Fruit fly (Drosophila melanogaster) whole organism, adult: Measurements from ENCODE around the gene UK114.

Experiments
- CG11617 ChIP-seq: fragments of 200-800 bp; sonication (Bioruptor generic); optimal IDR thresholded peaks from 2 replicates; lab custom pipeline; 2017; ENCODE audit warnings: mild to moderate bottlenecking, missing biosample characterization, missing genetic modification reagents, missing genetic modification characterization
- CG12768 ChIP-seq: fragments of 200-800 bp; sonication (Bioruptor generic); optimal IDR thresholded peaks from 2 replicates; lab custom pipeline; 2017; ENCODE audit warnings: missing biosample characterization, missing genetic modification characterization, mild to moderate bottlenecking, moderate library complexity, missing genetic modification reagents
- CG14711 ChIP-seq: fragments of 200-800 bp; sonication (Bioruptor generic); optimal IDR thresholded peaks from 2 replicates; lab custom pipeline; 2018; ENCODE audit warnings: missing biosample characterization, mild to moderate bottlenecking, missing genetic modification characterization, moderate library complexity
- CG1620 ChIP-seq: fragments of 200-800 bp; sonication (Bioruptor generic); optimal IDR thresholded peaks from 2 replicates; lab custom pipeline; 2016; ENCODE audit warnings: missing biosample characterization, missing genetic modification characterization
- CG33017 ChIP-seq: fragments of 200-800 bp; sonication (Bioruptor generic); optimal IDR thresholded peaks from 2 replicates; lab custom pipeline; 2018; ENCODE audit warnings: missing biosample characterization, mild to moderate bottlenecking, missing genetic modification characterization, moderate library complexity
- CG5204 ChIP-seq: fragments of 200-800 bp; sonication (Bioruptor generic); optimal IDR thresholded peaks from 2 replicates; lab custom pipeline; 2016; ENCODE audit warnings: missing biosample characterization, missing genetic modification characterization
- CG7045 ChIP-seq: fragments of 200-800 bp; sonication (Bioruptor generic); optimal IDR thresholded peaks from 2 replicates; lab custom pipeline; 2017; ENCODE audit warnings: missing biosample characterization, mild to moderate bottlenecking, missing genetic modification characterization
- CG7101 ChIP-seq: fragments of 200-800 bp; sonication (Bioruptor generic); optimal IDR thresholded peaks from 2 replicates; lab custom pipeline; 2018; ENCODE audit warnings: missing biosample characterization, mild to moderate bottlenecking, missing genetic modification characterization, moderate library complexity
- Clk ChIP-seq: fragments of 200-800 bp; sonication (Bioruptor generic); optimal IDR thresholded peaks from 2 replicates; lab custom pipeline; 2017; ENCODE audit warnings: missing biosample characterization, missing genetic modification characterization
- Crg-1 ChIP-seq: fragments of 200-800 bp; sonication (Bioruptor generic); optimal IDR thresholded peaks from 2 replicates; lab custom pipeline; 2016; ENCODE audit warnings: missing biosample characterization, missing genetic modification characterization
- Hr96 ChIP-seq: fragments of 200-800 bp; sonication (Bioruptor generic); optimal IDR thresholded peaks from 2 replicates; lab custom pipeline; 2016; ENCODE audit warnings: missing biosample characterization, missing genetic modification characterization
- Mnt ChIP-seq: fragments of 200-800 bp; sonication (Bioruptor generic); optimal IDR thresholded peaks from 2 replicates; lab custom pipeline; 2016; ENCODE audit warnings: missing biosample characterization, mild to moderate bottlenecking, missing genetic modification characterization
- bab1 ChIP-seq: fragments of 200-800 bp; sonication (Bioruptor generic); optimal IDR thresholded peaks from 3 replicates; lab custom pipeline; 2019; ENCODE audit warnings: missing biosample characterization, mild to moderate bottlenecking, missing genetic modification characterization, moderate library complexity
- cic ChIP-seq: fragments of 200-800 bp; sonication (Bioruptor generic); optimal IDR thresholded peaks from 2 replicates; lab custom pipeline; 2017; ENCODE audit warnings: missing biosample characterization, mild to moderate bottlenecking, missing genetic modification characterization, moderate library complexity
- cnc ChIP-seq, 2 experiments: fragments of >200 bp; optimal IDR thresholded peaks; 2 replicates each; lab custom pipeline; 2017
- kay ChIP-seq: fragments of 200-800 bp; sonication (Bioruptor generic); peaks from one replicate; lab custom pipeline; 2016; ENCODE audit warnings: missing biosample characterization, missing genetic modification characterization, borderline replicate concordance
- ovo ChIP-seq: fragments of 200-800 bp; sonication (Bioruptor generic); optimal IDR thresholded peaks from 2 replicates; lab custom pipeline; 2016; ENCODE audit warnings: missing biosample characterization, missing genetic modification characterization
- pad ChIP-seq: fragments of 200-800 bp; sonication (Bioruptor generic); optimal IDR thresholded peaks from 3 replicates; lab custom pipeline; 2017; ENCODE audit warnings: missing biosample characterization, missing genetic modification characterization, mild to moderate bottlenecking, moderate library complexity, missing genetic modification reagents
- tj ChIP-seq: fragments of 200-800 bp; sonication (Bioruptor generic); optimal IDR thresholded peaks from 3 replicates; lab custom pipeline; 2017; ENCODE audit warnings: missing biosample characterization, mild to moderate bottlenecking, missing genetic modification characterization, moderate library complexity
- toe ChIP-seq: fragments of 200-800 bp; sonication (Bioruptor generic); optimal IDR thresholded peaks from 2 replicates; lab custom pipeline; 2016; ENCODE audit warnings: missing biosample characterization, missing genetic modification characterization

The UK114 gene

dm6 chr2L:15274783-15275316 is at the start of gene UK114:
Gene UK114, minus strand, starts transcription at chr2L:15275091.
- TF ChIP-seq bab1 (GFP tag; lab: Kevin White, UChicago) = peak; percentile 61
- no peak for TF ChIP-seq CG7101 (tag; lab: Kevin White, UChicago)

DNA sequence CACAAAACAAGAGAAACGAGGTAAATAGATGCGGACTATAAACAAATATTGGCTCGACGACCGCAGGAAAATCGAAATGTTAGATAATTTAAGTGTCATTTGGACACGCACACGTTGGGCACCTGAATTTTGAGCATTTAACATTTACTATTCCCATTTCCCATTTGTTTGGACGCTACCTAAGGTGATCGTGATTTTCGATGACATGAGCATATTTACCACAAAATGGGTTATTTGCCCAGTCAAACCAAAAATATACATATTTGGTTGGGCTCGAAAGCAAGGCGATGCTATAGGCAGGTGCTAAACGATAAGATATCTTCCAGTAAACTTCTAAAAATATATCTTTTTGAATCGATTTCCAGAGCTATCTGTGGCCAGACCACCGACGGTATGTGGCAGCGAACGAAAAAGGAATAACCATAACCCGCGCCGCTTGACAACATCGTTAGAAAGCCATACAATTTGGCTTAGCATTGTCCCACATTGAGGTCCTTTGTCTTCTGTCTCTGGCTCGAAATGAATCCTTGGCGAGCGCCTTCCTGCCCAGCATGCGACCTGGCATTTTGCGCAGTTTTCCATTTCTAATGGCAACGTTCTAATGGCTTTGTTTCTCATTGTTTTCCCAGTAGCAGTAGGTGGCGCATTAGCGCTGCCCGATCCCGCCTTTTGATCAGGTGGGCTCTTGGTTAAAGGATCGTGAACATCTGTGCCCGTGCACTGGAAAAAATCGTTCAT is 49.4 kb upstream of the UK114 start:
- TF ChIP-seq CG5204 (GFP tag; lab: Kevin White, UChicago) (no peak), cic (GFP tag; lab: Kevin White, UChicago) (no peak), Hr96 (GFP tag; lab: Kevin White, UChicago) (no peak), CG12768 (GFP tag; lab: Kevin White, UChicago) (no peak), ovo (GFP tag; lab: Kevin White, UChicago) (no peak), CG14711 (tag; lab: Kevin White, UChicago) (no peak), Crg-1 (GFP tag; lab: Kevin White, UChicago) (no peak), CG11617 (GFP tag; lab: Kevin White, UChicago) (no peak), CG33017 (tag; lab: Kevin White, UChicago) (no peak), CG7101 (tag; lab: Kevin White, UChicago) (no peak), CG7045 (no peak), kay (GFP tag; lab: Kevin White, UChicago) (no peak), pad (GFP tag; lab: Kevin White, UChicago) (no peak), tj (GFP tag; lab: Kevin White, UChicago) (no peak), CG1620 (GFP tag; lab: Kevin White, UChicago) (no peak)

DNA sequence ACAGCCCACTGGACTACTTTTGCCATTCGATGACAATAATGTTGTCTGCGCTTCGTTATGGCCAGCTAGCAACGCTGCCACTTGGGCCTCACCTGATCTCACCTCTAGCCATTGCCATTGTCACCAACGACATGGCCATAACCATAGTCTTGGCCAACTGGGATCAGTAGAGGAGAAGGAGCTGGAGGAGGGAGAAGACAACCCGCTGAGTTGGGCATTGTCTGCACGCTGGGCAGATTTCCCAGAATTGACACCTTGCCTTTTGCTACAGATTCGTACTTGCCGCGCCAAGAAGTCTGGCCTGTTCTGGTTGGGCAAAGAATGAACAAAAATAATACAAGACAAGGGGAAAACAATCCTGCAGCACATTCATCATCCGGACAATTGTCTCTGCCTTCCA is 48.3 kb upstream of the UK114 start:
- TF ChIP-seq CG5204 (GFP tag; lab: Kevin White, UChicago) (no peak), Clk (GFP tag; lab: Kevin White, UChicago) (no peak), Crg-1 (GFP tag; lab: Kevin White, UChicago) (no peak), toe (GFP tag; lab: Kevin White, UChicago) (no peak), pad (GFP tag; lab: Kevin White, UChicago) (no peak), cic (GFP tag; lab: Kevin White, UChicago) (no peak), Hr96 (GFP tag; lab: Kevin White, UChicago) (no peak)

- TF ChIP-seq CG12768 (GFP tag; lab: Kevin White, UChicago) = no peak
- no peak for TF ChIP-seq CG7045
- no peak for TF ChIP-seq CG1620 (GFP tag; lab: Kevin White, UChicago)
- TF ChIP-seq pad (GFP tag; lab: Kevin White, UChicago) = no peak
- no peak for TF ChIP-seq bab1 (GFP tag; lab: Kevin White, UChicago)
- no peak for TF ChIP-seq cic (GFP tag; lab: Kevin White, UChicago)
- no peak for TF ChIP-seq CG7101 (tag; lab: Kevin White, UChicago)
- TF ChIP-seq Mnt (GFP tag; lab: Kevin White, UChicago) = no peak
- TF ChIP-seq ovo (GFP tag; lab: Kevin White, UChicago) = no peak
Measured at dm6 chr2L:15321408-15321807, 46.5 kb upstream of the UK114 start.

- TF ChIP-seq pad (GFP tag; lab: Kevin White, UChicago) (no peak), bab1 (GFP tag; lab: Kevin White, UChicago) (no peak), kay (GFP tag; lab: Kevin White, UChicago) (no peak), cnc (optimal IDR thresholded peaks at IDR 0.05; lab: Kevin White, UChicago) (no peak), CG14711 (tag; lab: Kevin White, UChicago) (no peak), tj (GFP tag; lab: Kevin White, UChicago) (no peak), CG7101 (tag; lab: Kevin White, UChicago) (no peak), CG12768 (GFP tag; lab: Kevin White, UChicago) (no peak), Clk (GFP tag; lab: Kevin White, UChicago) (no peak), ovo (GFP tag; lab: Kevin White, UChicago) (no peak)
Measured at dm6 chr2L:15319874-15320273, 45.0 kb upstream of the UK114 start.

DNA sequence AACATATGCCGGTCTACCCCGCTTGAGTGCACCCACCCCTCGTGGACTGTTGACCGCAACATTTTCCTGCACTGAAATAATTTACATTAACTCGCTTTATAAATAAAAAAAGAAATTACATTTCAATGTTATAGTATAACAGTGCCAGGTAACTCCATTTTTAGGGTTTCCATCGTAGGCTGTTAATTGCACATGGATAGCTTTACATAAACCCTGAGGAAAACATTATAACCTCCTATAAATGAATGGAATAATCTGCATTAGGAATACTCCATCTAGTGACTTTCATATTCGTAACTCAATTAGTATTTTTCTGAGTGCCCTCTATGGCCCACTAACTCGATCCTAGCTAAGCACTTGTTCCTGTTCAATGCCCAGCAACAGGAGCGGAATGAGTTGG is 44.3 kb upstream of the UK114 start:
- TF ChIP-seq tj (GFP tag; lab: Kevin White, UChicago) (no peak), CG14711 (tag; lab: Kevin White, UChicago) (no peak), kay (GFP tag; lab: Kevin White, UChicago) (no peak), CG5204 (GFP tag; lab: Kevin White, UChicago) (no peak), CG33017 (tag; lab: Kevin White, UChicago) (no peak), bab1 (GFP tag; lab: Kevin White, UChicago) (no peak), cic (GFP tag; lab: Kevin White, UChicago) (no peak), Crg-1 (GFP tag; lab: Kevin White, UChicago) (no peak), pad (GFP tag; lab: Kevin White, UChicago) (no peak), Mnt (GFP tag; lab: Kevin White, UChicago) (no peak), CG1620 (GFP tag; lab: Kevin White, UChicago) (no peak), CG7101 (tag; lab: Kevin White, UChicago) (no peak), CG12768 (GFP tag; lab: Kevin White, UChicago) (no peak), CG11617 (GFP tag; lab: Kevin White, UChicago) (no peak), ovo (GFP tag; lab: Kevin White, UChicago) (no peak), Hr96 (GFP tag; lab: Kevin White, UChicago) (no peak), cnc (optimal IDR thresholded peaks at IDR 0.05; lab: Kevin White, UChicago) (no peak), toe (GFP tag; lab: Kevin White, UChicago) (no peak)
